Worm (Caenorhabditis elegans) whole organism, young adult: ENCODE results near the gene D1005.5.

Source experiments
- D2030.7 ChIP-seq: fragments of 200-800 bp; sonication (Bioruptor generic); IDR thresholded peaks from 2 replicates; pipeline ENCODE4 v1.3.6; 2022; ENCODE audit warnings: missing genetic modification reagents, missing genetic modification characterization, missing compliant biosample characterization
- F37B4.10 ChIP-seq: fragments of 200-800 bp; sonication (Bioruptor generic); IDR thresholded peaks from 2 replicates; pipeline ENCODE4 v1.3.6; 2022; ENCODE audit warnings: missing genetic modification characterization, missing compliant biosample characterization
- F49E8.2 ChIP-seq: sonication (generic microtip); optimal IDR thresholded peaks from 3 replicates; lab custom pipeline; 2017; ENCODE audit warnings: missing genetic modification characterization, mild to moderate bottlenecking, missing compliant biosample characterization, antibody characterized with exemption, moderate library complexity; ENCODE audit not compliant: insufficient read depth
- F55B11.4 ChIP-seq: sonication (generic microtip); optimal IDR thresholded peaks from 2 replicates; lab custom pipeline; 2016; ENCODE audit warnings: missing compliant biosample characterization, missing genetic modification characterization, borderline replicate concordance; ENCODE audit not compliant: insufficient read depth
- Y67H2A.10 ChIP-seq: fragments of 200-800 bp; sonication (Bioruptor generic); conservative IDR thresholded peaks from 2 replicates; pipeline ENCODE4 v1.3.6; 2022; ENCODE audit warnings: missing genetic modification reagents, missing genetic modification characterization, missing compliant biosample characterization
- ceh-100 ChIP-seq: fragments of 200-800 bp; sonication (Bioruptor generic); IDR thresholded peaks from 2 replicates; pipeline ENCODE4 v1.3.6; 2022; ENCODE audit warnings: missing genetic modification reagents, missing genetic modification characterization, missing compliant biosample characterization
- dox-1 ChIP-seq: fragments of 200-800 bp; sonication (Bioruptor generic); IDR thresholded peaks from 2 replicates; pipeline ENCODE4 v1.3.6; 2022; ENCODE audit warnings: missing genetic modification reagents, missing genetic modification characterization, missing compliant biosample characterization
- lin-35 ChIP-seq, 3 experiments: fragments of 150-350 bp in 2 of 3; sonication (generic microtip) in 1 of 3; optimal IDR thresholded peaks; 2 replicates each; lab custom pipeline; 2014 to 2018; ENCODE audit warnings: missing biosample characterization in 3 of 3, missing genetic modification characterization in 3 of 3, missing genetic modification reagents in 3 of 3
- mxl-1 ChIP-seq: sonication (generic microtip); optimal IDR thresholded peaks from 2 replicates; lab custom pipeline; 2016; ENCODE audit warnings: missing genetic modification characterization, missing compliant biosample characterization
- snpc-4 ChIP-seq, 5 experiments: fragments of 150-350 bp in 1 of 5; sonication (generic microtip) in 4 of 5; optimal IDR thresholded peaks; 2 replicates each; lab custom pipeline; 2014 to 2018; ENCODE audit warnings: missing genetic modification characterization in 5 of 5, missing biosample characterization in 3 of 5, antibody characterized with exemption in 2 of 5, mild to moderate bottlenecking in 2 of 5, missing compliant biosample characterization in 2 of 5, missing genotype in 2 of 5, moderate library complexity in 2 of 5, missing genetic modification reagents in 1 of 5
- tbx-9 ChIP-seq: sonication (generic microtip); optimal IDR thresholded peaks from 2 replicates; lab custom pipeline; 2016; ENCODE audit warnings: borderline replicate concordance, missing genetic modification characterization, inconsistent platforms, missing compliant biosample characterization
- unc-62 ChIP-seq: fragments of 150-350 bp; optimal IDR thresholded peaks from 2 replicates; lab custom pipeline; 2014; ENCODE audit warnings: missing biosample characterization, missing genetic modification reagents, missing genetic modification characterization
- ztf-3 ChIP-seq: fragments of 200-800 bp; sonication (Bioruptor generic); optimal IDR thresholded peaks from 2 replicates; lab custom pipeline; 2018; ENCODE audit warnings: mild to moderate bottlenecking, missing genetic modification characterization, missing compliant biosample characterization

DNA sequence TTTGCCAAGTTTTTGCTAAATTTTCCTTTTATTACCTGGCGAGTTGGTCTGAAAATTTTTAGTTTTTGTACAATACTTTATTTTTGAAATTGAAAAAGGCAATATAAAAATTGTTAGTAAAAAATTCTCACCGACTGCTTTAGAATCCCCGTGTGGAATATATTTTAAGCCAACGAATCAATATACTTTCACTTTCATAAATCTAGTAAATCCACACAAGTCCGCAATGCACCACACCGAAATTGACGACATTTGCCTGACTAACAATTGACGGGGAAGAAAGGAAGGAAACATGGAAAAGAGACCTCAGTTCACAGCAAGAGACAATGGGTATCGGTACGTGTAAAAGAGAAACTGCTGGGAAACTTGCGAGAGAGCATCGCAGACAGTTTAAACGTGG, 26.7 kb upstream of the D1005.5 start:
- TF ChIP-seq unc-62 (GFP tag; lab: Kevin White, UChicago) (no peak), D2030.7 (no peak), ztf-3 (GFP tag; lab: Kevin White, UChicago) (no peak), tbx-9 (no peak), snpc-4 (GFP tag; optimal IDR thresholded peaks at IDR 0.05; lab: Kevin White, UChicago) (no peak), snpc-4 (tag; optimal IDR thresholded peaks at IDR 0.05; lab: Kevin White, UChicago) (no peak), mxl-1 (no peak), dox-1 (GFP tag; lab: Robert Waterston, UW) (no peak), lin-35 (GFP tag; optimal IDR thresholded peaks at IDR 0.05; lab: Kevin White, UChicago) (no peak), F37B4.10 (GFP tag; lab: Robert Waterston, UW) (no peak), F55B11.4 (no peak), F49E8.2 (tag; lab: Kevin White, UChicago) (no peak), Y67H2A.10 (no peak), ceh-100 (no peak)
